Fruit fly (Drosophila melanogaster): ENCODE data around the gene Task7.

Task7 gene

DNA sequence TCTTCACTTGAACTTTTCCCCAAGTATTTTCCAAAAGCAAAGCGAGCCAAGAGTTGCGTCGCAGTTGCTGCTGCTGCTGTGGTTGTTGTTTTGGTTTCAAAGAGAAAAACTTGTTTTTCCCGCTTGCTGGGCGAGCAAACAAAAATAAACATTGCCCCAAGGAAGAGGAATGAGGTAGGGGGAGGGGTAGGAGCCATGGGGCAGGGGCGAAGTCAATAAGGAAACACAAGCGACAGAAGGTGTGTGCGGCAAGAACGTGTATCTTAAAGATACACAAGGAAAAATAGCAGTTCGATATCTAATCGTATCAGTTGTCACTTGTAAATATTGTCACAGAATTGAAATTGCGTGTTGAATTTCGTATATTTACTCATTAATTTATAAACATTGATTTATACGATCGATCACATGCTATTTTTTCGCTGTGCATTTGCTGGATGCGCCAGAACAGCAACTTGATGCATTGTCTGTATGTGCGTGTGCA lies 18.5 kb downstream of the Task7 start (continued):
- TF ChIP-seq Optix (GFP tag; IDR thresholded peaks at IDR 0.05), result 0 out of 3 replicates have a peak, but pooled peaks have one; percentile 35
- peak; percentile 35; the same call in 1 of the 3 replicates for TF ChIP-seq Dbx (GFP tag; IDR thresholded peaks at IDR 0.05)
- peak; percentile 19 for TF ChIP-seq CG4854 (GFP tag; optimal IDR thresholded peaks at IDR 0.05)
- peak; percentile 28 for TF ChIP-seq tio (GFP tag; optimal IDR thresholded peaks at IDR 0.05)
- TF ChIP-seq slou (GFP tag; optimal IDR thresholded peaks at IDR 0.05), result peak; percentile 20
- peak; percentile 58 for TF ChIP-seq CG4820 (GFP tag; optimal IDR thresholded peaks at IDR 0.05)
- peak; percentile 29 for TF ChIP-seq CG30431 (GFP tag; optimal IDR thresholded peaks at IDR 0.05)
- TF ChIP-seq HLH4C (GFP tag; IDR thresholded peaks at IDR 0.05; ENCODE audit: partially characterized antibody), result no peak
- TF ChIP-seq peb (GFP tag; IDR thresholded peaks at IDR 0.05), result peak; percentile 57; the same call in 1 of the 2 replicates
- peak; percentile 20 for TF ChIP-seq CG12155 (GFP tag; optimal IDR thresholded peaks at IDR 0.05)
- peak; percentile 93 for TF ChIP-seq nom (GFP tag; optimal IDR thresholded peaks at IDR 0.05)
- peak; percentile 70; the same call in 2 of the 3 replicates for TF ChIP-seq gce (GFP tag; IDR thresholded peaks at IDR 0.05)
- TF ChIP-seq dm (GFP tag; optimal IDR thresholded peaks at IDR 0.05), result no peak
- peak; percentile 39; the same call in 1 of the 4 replicates for TF ChIP-seq Gug (GFP tag; IDR thresholded peaks at IDR 0.05)
- peak; percentile 53 for TF ChIP-seq CG7372 (GFP tag; IDR thresholded peaks at IDR 0.05)
- peak; percentile 82 for TF ChIP-seq CG17359 (tag; optimal IDR thresholded peaks at IDR 0.05)
- peak; percentile 75 for TF ChIP-seq CG7745 (tag; optimal IDR thresholded peaks at IDR 0.05)
- no peak for TF ChIP-seq Mrtf (GFP tag; IDR thresholded peaks at IDR 0.05)
- TF ChIP-seq Ada2b (GFP tag; IDR thresholded peaks at IDR 0.05), result peak; percentile 31; the same call in 1 of the 2 replicates
- no peak for TF ChIP-seq CG7271 (tag; optimal IDR thresholded peaks at IDR 0.05)
- TF ChIP-seq eyg (GFP tag; optimal IDR thresholded peaks at IDR 0.05), result no peak
- TF ChIP-seq CG31388 (GFP tag; optimal IDR thresholded peaks at IDR 0.05), result no peak
- TF ChIP-seq CG13624 (GFP tag; optimal IDR thresholded peaks at IDR 0.05), result no peak
- no peak; the same call in 1 of the 2 replicates for TF ChIP-seq CG8765 (GFP tag; IDR thresholded peaks at IDR 0.05)
- TF ChIP-seq Pdp1 (GFP tag; optimal IDR thresholded peaks at IDR 0.05), result peak in 1 of 2 experiments; percentile 44
- no peak for TF ChIP-seq Doc3 (GFP tag; IDR thresholded peaks at IDR 0.05; ENCODE audit: partially characterized antibody)
- peak; percentile 48 for TF ChIP-seq ind (GFP tag; optimal IDR thresholded peaks at IDR 0.05)
- TF ChIP-seq CG1602 (GFP tag; optimal IDR thresholded peaks at IDR 0.05), result peak; percentile 60
- no peak for TF ChIP-seq cas (GFP tag; IDR thresholded peaks at IDR 0.05)
- peak; percentile 74 for TF ChIP-seq E2f1 (GFP tag; IDR thresholded peaks at IDR 0.05)
- TF ChIP-seq mam (GFP tag; optimal IDR thresholded peaks at IDR 0.05), result peak; percentile 32
- peak; percentile 58 for TF ChIP-seq CG10147 (GFP tag; optimal IDR thresholded peaks at IDR 0.05)
- TF ChIP-seq sima (GFP tag; optimal IDR thresholded peaks at IDR 0.05), result no peak
- TF ChIP-seq Stat92E (GFP tag; optimal IDR thresholded peaks at IDR 0.05), result peak in 1 of 3 experiments; percentile 7
- peak; percentile 50 for TF ChIP-seq zen (tag; optimal IDR thresholded peaks at IDR 0.05)
- TF ChIP-seq stc (GFP tag; IDR thresholded peaks at IDR 0.05), result peak; percentile 53; the same call in 1 of the 2 replicates
- peak; percentile 76 for TF ChIP-seq CG4424 (GFP tag; optimal IDR thresholded peaks at IDR 0.05)
- no peak for TF ChIP-seq Bgb (GFP tag; IDR thresholded peaks at IDR 0.05; ENCODE audit: partially characterized antibody)
- peak; percentile 39; the same call in 1 of the 2 replicates for TF ChIP-seq ssp (GFP tag; IDR thresholded peaks at IDR 0.05)
- TF ChIP-seq ems (GFP tag; optimal IDR thresholded peaks at IDR 0.05), result peak; percentile 37
- TF ChIP-seq h (optimal IDR thresholded peaks at IDR 0.05), result no peak
- TF ChIP-seq vfl (GFP tag; optimal IDR thresholded peaks at IDR 0.05), result no peak
- peak; percentile 36 for TF ChIP-seq Camta (GFP tag; optimal IDR thresholded peaks at IDR 0.05)
- TF ChIP-seq CG13123 (GFP tag; optimal IDR thresholded peaks at IDR 0.05), result peak; percentile 52
- peak; percentile 70 for TF ChIP-seq wek (GFP tag; optimal IDR thresholded peaks at IDR 0.05)
- TF ChIP-seq CG12104 (GFP tag; optimal IDR thresholded peaks at IDR 0.05), result peak; percentile 68
- TF ChIP-seq Awh (GFP tag; IDR thresholded peaks at IDR 0.05), result peak; percentile 66; the same call in 1 of the 2 replicates
- TF ChIP-seq eve (GFP tag; optimal IDR thresholded peaks at IDR 0.05), result no peak
- TF ChIP-seq CG13296 (GFP tag; optimal IDR thresholded peaks at IDR 0.05), result peak; percentile 55
- peak in 1 of 2 experiments; percentile 25 for TF ChIP-seq Hr78 (GFP tag; optimal IDR thresholded peaks at IDR 0.05)
- TF ChIP-seq Hr39 (optimal IDR thresholded peaks at IDR 0.05), result no peak

All from whole organism, embryonic.